Worm (Caenorhabditis elegans): ENCODE results near the gene tald-1.

The tald-1 gene

ce11 chrIV:4411311-4411947 lies 25.0 kb downstream of the tald-1 start:
- no peak for TF ChIP-seq ztf-23 (GFP tag; IDR thresholded peaks at IDR 0.05)
- no peak for TF ChIP-seq T22C8.4 (GFP tag; IDR thresholded peaks at IDR 0.05)
- TF ChIP-seq med-1 (GFP tag; optimal IDR thresholded peaks at IDR 0.05; ENCODE audit: insufficient read depth): no peak
- no peak for TF ChIP-seq cog-1 (tag; optimal IDR thresholded peaks at IDR 0.05)
- no peak for TF ChIP-seq ref-1 (GFP tag; conservative IDR thresholded peaks at IDR 0.05)
- no peak for TF ChIP-seq klf-2 (GFP tag; conservative IDR thresholded peaks at IDR 0.05)
- no peak for TF ChIP-seq tab-1 (GFP tag; IDR thresholded peaks at IDR 0.05)
- TF ChIP-seq flt-1 (GFP tag; IDR thresholded peaks at IDR 0.05): no peak
- no peak for TF ChIP-seq ztf-29 (GFP tag; IDR thresholded peaks at IDR 0.05)

- TF ChIP-seq flt-1 (GFP tag; IDR thresholded peaks at IDR 0.05): no peak
- TF ChIP-seq tab-1 (GFP tag; IDR thresholded peaks at IDR 0.05): no peak
- TF ChIP-seq ztf-23 (GFP tag; IDR thresholded peaks at IDR 0.05): no peak
- no peak for TF ChIP-seq T22C8.4 (GFP tag; IDR thresholded peaks at IDR 0.05)
- TF ChIP-seq klf-2 (GFP tag; conservative IDR thresholded peaks at IDR 0.05): no peak
- TF ChIP-seq ref-1 (GFP tag; conservative IDR thresholded peaks at IDR 0.05): no peak
- TF ChIP-seq ztf-29 (GFP tag; IDR thresholded peaks at IDR 0.05): no peak
- TF ChIP-seq cog-1 (tag; optimal IDR thresholded peaks at IDR 0.05): no peak
Observed at ce11 chrIV:4411948-4412335, 25.5 kb downstream of the tald-1 start.

- TF ChIP-seq T22C8.4 (GFP tag; IDR thresholded peaks at IDR 0.05) (no peak), ref-1 (GFP tag; conservative IDR thresholded peaks at IDR 0.05) (no peak), flt-1 (GFP tag; IDR thresholded peaks at IDR 0.05) (no peak), tab-1 (GFP tag; IDR thresholded peaks at IDR 0.05) (no peak), med-1 (GFP tag; optimal IDR thresholded peaks at IDR 0.05; ENCODE audit: insufficient read depth) (no peak), ztf-29 (GFP tag; IDR thresholded peaks at IDR 0.05) (no peak), cog-1 (tag; optimal IDR thresholded peaks at IDR 0.05) (no peak), klf-2 (GFP tag; conservative IDR thresholded peaks at IDR 0.05) (no peak), ztf-23 (GFP tag; IDR thresholded peaks at IDR 0.05) (no peak)
Observed at ce11 chrIV:4413114-4413513, 26.7 kb downstream of the tald-1 start.

- no peak for TF ChIP-seq T22C8.4 (GFP tag; IDR thresholded peaks at IDR 0.05)
- TF ChIP-seq ref-1 (GFP tag; conservative IDR thresholded peaks at IDR 0.05): no peak
- TF ChIP-seq ztf-23 (GFP tag; IDR thresholded peaks at IDR 0.05): no peak
- no peak for TF ChIP-seq flt-1 (GFP tag; IDR thresholded peaks at IDR 0.05)
- no peak for TF ChIP-seq med-1 (GFP tag; optimal IDR thresholded peaks at IDR 0.05; ENCODE audit: insufficient read depth)
- TF ChIP-seq klf-2 (GFP tag; conservative IDR thresholded peaks at IDR 0.05): no peak
- no peak for TF ChIP-seq tab-1 (GFP tag; IDR thresholded peaks at IDR 0.05)
- no peak for TF ChIP-seq cog-1 (tag; optimal IDR thresholded peaks at IDR 0.05)
- TF ChIP-seq ztf-29 (GFP tag; IDR thresholded peaks at IDR 0.05): no peak
Observed at ce11 chrIV:4422029-4422428, 35.6 kb downstream of the tald-1 start, which contains the start of gene clec-175. clec-175 (plus strand) TSS chrIV:4422329.

ce11 chrIV:4423026-4423425 lies 36.6 kb downstream of the tald-1 start:
- TF ChIP-seq tab-1 (GFP tag; IDR thresholded peaks at IDR 0.05): no peak
- no peak for TF ChIP-seq ztf-29 (GFP tag; IDR thresholded peaks at IDR 0.05)
- TF ChIP-seq ref-1 (GFP tag; conservative IDR thresholded peaks at IDR 0.05): no peak
- TF ChIP-seq flt-1 (GFP tag; IDR thresholded peaks at IDR 0.05): no peak
- no peak for TF ChIP-seq med-1 (GFP tag; optimal IDR thresholded peaks at IDR 0.05; ENCODE audit: insufficient read depth)
- no peak for TF ChIP-seq ztf-23 (GFP tag; IDR thresholded peaks at IDR 0.05)
- TF ChIP-seq cog-1 (tag; optimal IDR thresholded peaks at IDR 0.05): no peak
- TF ChIP-seq T22C8.4 (GFP tag; IDR thresholded peaks at IDR 0.05): no peak
- no peak for TF ChIP-seq klf-2 (GFP tag; conservative IDR thresholded peaks at IDR 0.05)

- TF ChIP-seq klf-2 (GFP tag; conservative IDR thresholded peaks at IDR 0.05): no peak
- TF ChIP-seq ref-1 (GFP tag; conservative IDR thresholded peaks at IDR 0.05): no peak
- no peak for TF ChIP-seq ztf-29 (GFP tag; IDR thresholded peaks at IDR 0.05)
- no peak for TF ChIP-seq flt-1 (GFP tag; IDR thresholded peaks at IDR 0.05)
- no peak for TF ChIP-seq cog-1 (tag; optimal IDR thresholded peaks at IDR 0.05)
- TF ChIP-seq med-1 (GFP tag; optimal IDR thresholded peaks at IDR 0.05; ENCODE audit: insufficient read depth): no peak
- TF ChIP-seq T22C8.4 (GFP tag; IDR thresholded peaks at IDR 0.05): no peak
- TF ChIP-seq tab-1 (GFP tag; IDR thresholded peaks at IDR 0.05): no peak
- no peak for TF ChIP-seq ztf-23 (GFP tag; IDR thresholded peaks at IDR 0.05)
Observed at ce11 chrIV:4423885-4424284, 37.4 kb downstream of the tald-1 start.

ce11 chrIV:4429901-4430300 lies 43.5 kb downstream of the tald-1 start, which contains the start of the genes str-185 and R08C7.5:
str-185 (minus strand) TSS chrIV:4430001.
R08C7.5 (plus strand) TSS chrIV:4430229.
- TF ChIP-seq med-1 (GFP tag; optimal IDR thresholded peaks at IDR 0.05; ENCODE audit: insufficient read depth) (no peak), ref-1 (GFP tag; conservative IDR thresholded peaks at IDR 0.05) (no peak), ztf-29 (GFP tag; IDR thresholded peaks at IDR 0.05) (no peak), cog-1 (tag; optimal IDR thresholded peaks at IDR 0.05) (no peak), flt-1 (GFP tag; IDR thresholded peaks at IDR 0.05) (no peak), tab-1 (GFP tag; IDR thresholded peaks at IDR 0.05) (no peak), klf-2 (GFP tag; conservative IDR thresholded peaks at IDR 0.05) (no peak), T22C8.4 (GFP tag; IDR thresholded peaks at IDR 0.05) (no peak), ztf-23 (GFP tag; IDR thresholded peaks at IDR 0.05) (no peak)

- TF ChIP-seq flt-1 (GFP tag; IDR thresholded peaks at IDR 0.05): no peak
- no peak for TF ChIP-seq med-1 (GFP tag; optimal IDR thresholded peaks at IDR 0.05; ENCODE audit: insufficient read depth)
- TF ChIP-seq klf-2 (GFP tag; conservative IDR thresholded peaks at IDR 0.05): no peak
- TF ChIP-seq ztf-29 (GFP tag; IDR thresholded peaks at IDR 0.05): no peak
- no peak for TF ChIP-seq ref-1 (GFP tag; conservative IDR thresholded peaks at IDR 0.05)
- TF ChIP-seq T22C8.4 (GFP tag; IDR thresholded peaks at IDR 0.05): no peak
- no peak for TF ChIP-seq tab-1 (GFP tag; IDR thresholded peaks at IDR 0.05)
- no peak for TF ChIP-seq cog-1 (tag; optimal IDR thresholded peaks at IDR 0.05)
- TF ChIP-seq ztf-23 (GFP tag; IDR thresholded peaks at IDR 0.05): no peak
Observed at ce11 chrIV:4434441-4435084, 48.1 kb downstream of the tald-1 start, which contains the start of the genes R08C7.8 and R08C7.4. R08C7.8 (minus strand) TSS chrIV:4434541. R08C7.4 (plus strand) TSS chrIV:4435034.

ce11 chrIV:4437825-4438224 lies 51.4 kb downstream of the tald-1 start:
- TF ChIP-seq ztf-29 (GFP tag; IDR thresholded peaks at IDR 0.05): no peak
- no peak for TF ChIP-seq cog-1 (tag; optimal IDR thresholded peaks at IDR 0.05)
- TF ChIP-seq med-1 (GFP tag; optimal IDR thresholded peaks at IDR 0.05; ENCODE audit: insufficient read depth): no peak

Data from whole organism, midembryonic.